Worm (Caenorhabditis elegans): ENCODE results near the gene F26C11.3.

ce11 chrII:9916177-9916576 lies 1.3 kb upstream of the F26C11.3 start, which contains the start of gene F26C11.4:
- TF ChIP-seq ztf-7 (tag; optimal IDR thresholded peaks at IDR 0.05) (no peak), jun-1 (tag; optimal IDR thresholded peaks at IDR 0.05) (no peak), ceh-20 (GFP tag; IDR thresholded peaks at IDR 0.05) (no peak)

All from whole organism, L4 larva.